Worm (Caenorhabditis elegans): ENCODE measurements around the gene C31H1.1.
A peak's percentile ranks its signal among the peaks of the same experiment; 100 is the strongest.

Gene C31H1.1

DNA sequence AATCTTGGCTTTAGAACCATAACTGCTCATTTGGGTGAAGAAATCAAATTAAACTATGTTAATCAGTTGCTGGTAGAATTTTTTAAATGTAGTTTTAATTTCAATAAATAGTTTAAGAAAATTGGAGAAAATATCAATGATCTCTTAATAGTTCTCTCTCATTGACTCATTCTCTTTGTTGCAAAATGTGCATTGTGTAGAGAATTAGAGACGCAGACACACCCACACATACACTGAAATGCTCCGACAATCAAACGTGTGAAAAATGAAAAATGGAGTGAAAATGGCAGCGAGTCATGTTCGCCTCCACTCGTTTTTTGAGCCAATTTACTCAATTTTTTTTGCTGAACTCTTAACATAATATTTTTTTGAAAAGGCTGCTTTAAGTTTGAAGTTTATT is 23.7 kb downstream of the C31H1.1 start:
- no peak for TF ChIP-seq snpc-4 (tag; optimal IDR thresholded peaks at IDR 0.05)
- no peak for TF ChIP-seq elt-1 (tag; optimal IDR thresholded peaks at IDR 0.05; ENCODE audit: borderline replicate concordance, insufficient read depth)
- TF ChIP-seq lin-13 (tag; optimal IDR thresholded peaks at IDR 0.05), result no peak
- peak; percentile 2 for TF ChIP-seq unc-120 (tag; optimal IDR thresholded peaks at IDR 0.05; ENCODE audit: poor library complexity, severe bottlenecking)

DNA sequence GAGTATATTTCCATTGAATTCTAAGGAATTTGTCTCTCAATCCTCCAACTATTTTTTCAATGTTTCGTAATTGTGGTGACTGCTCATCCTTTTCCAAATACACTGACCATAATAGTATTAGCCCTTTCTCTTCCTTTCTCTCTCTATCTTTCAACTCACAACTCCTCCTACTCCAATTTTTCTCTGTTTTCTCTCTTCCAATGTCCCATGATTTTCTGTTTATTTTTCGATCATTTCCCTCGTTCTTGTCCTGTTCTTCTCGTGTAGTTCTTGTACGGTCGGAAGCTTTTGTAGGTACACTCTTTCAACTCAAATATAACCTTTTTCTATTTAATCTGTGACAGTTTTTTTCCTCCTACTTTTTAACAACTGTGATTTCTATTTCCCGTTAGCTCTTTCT is 24.7 kb downstream of the C31H1.1 start:
- TF ChIP-seq bed-3 (GFP tag; optimal IDR thresholded peaks at IDR 0.05) (no peak), ham-2 (GFP tag; optimal IDR thresholded peaks at IDR 0.05) (no peak), nhr-12 (tag; optimal IDR thresholded peaks at IDR 0.05) (no peak), ces-1 (GFP tag; optimal IDR thresholded peaks at IDR 0.05) (peak; percentile 86), nhr-2 (tag; optimal IDR thresholded peaks at IDR 0.05) (no peak), flh-1 (GFP tag; optimal IDR thresholded peaks at IDR 0.05) (no peak), cnd-1 (tag; optimal IDR thresholded peaks at IDR 0.05) (no peak), lin-32 (GFP tag; optimal IDR thresholded peaks at IDR 0.05) (no peak), pha-4 (tag; optimal IDR thresholded peaks at IDR 0.05) (peak; percentile 28), mep-1 (tag; optimal IDR thresholded peaks at IDR 0.05) (no peak), blmp-1 (tag; optimal IDR thresholded peaks at IDR 0.05) (no peak), ceh-83 (GFP tag; optimal IDR thresholded peaks at IDR 0.05) (no peak), elt-3 (tag; optimal IDR thresholded peaks at IDR 0.05) (no peak), M03D4.4 (tag; optimal IDR thresholded peaks at IDR 0.05) (no peak)

DNA sequence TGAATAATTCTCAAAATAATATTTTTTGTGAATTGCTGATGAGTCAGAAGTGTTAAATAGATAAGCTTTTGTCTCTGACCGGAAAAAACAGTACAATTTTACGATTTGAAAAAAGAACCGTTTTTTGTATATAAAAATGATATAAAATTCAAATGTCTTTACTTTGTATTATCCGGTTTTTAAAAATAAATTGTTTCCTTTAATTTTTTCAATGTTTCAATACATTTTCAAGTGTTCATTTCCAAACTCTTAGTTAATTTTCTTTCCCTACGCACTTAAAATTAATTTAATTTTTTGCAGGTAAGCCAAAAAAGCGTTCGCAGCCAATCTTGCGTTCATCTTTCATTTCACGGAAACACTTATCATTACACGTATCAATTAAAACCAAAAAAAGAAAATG is 27.2 kb downstream of the C31H1.1 start, which contains the start of gene egal-1:
TSS of gene egal-1 (plus strand) at position 301 of the 400 bp plus-strand sequence.
- TF ChIP-seq unc-62 (GFP tag; optimal IDR thresholded peaks at IDR 0.05), result no peak
- TF ChIP-seq unc-39 (tag; optimal IDR thresholded peaks at IDR 0.05), result no peak
- no peak for TF ChIP-seq ceh-39 (tag; optimal IDR thresholded peaks at IDR 0.05)
- no peak for TF ChIP-seq mab-5 (tag; optimal IDR thresholded peaks at IDR 0.05)
- no peak for TF ChIP-seq blmp-1 (tag; optimal IDR thresholded peaks at IDR 0.05)
- no peak for TF ChIP-seq tbx-8 (GFP tag; optimal IDR thresholded peaks at IDR 0.05)
- no peak for TF ChIP-seq sem-2 (GFP tag; optimal IDR thresholded peaks at IDR 0.05)
- no peak for TF ChIP-seq nhr-2 (tag; optimal IDR thresholded peaks at IDR 0.05)
- no peak for TF ChIP-seq nhr-12 (tag; optimal IDR thresholded peaks at IDR 0.05)
- no peak for TF ChIP-seq elt-3 (tag; optimal IDR thresholded peaks at IDR 0.05)
- no peak for TF ChIP-seq cnd-1 (tag; optimal IDR thresholded peaks at IDR 0.05)
- no peak for TF ChIP-seq flh-1 (GFP tag; optimal IDR thresholded peaks at IDR 0.05)
- TF ChIP-seq elt-1 (tag; optimal IDR thresholded peaks at IDR 0.05; ENCODE audit: borderline replicate concordance, insufficient read depth), result no peak

DNA sequence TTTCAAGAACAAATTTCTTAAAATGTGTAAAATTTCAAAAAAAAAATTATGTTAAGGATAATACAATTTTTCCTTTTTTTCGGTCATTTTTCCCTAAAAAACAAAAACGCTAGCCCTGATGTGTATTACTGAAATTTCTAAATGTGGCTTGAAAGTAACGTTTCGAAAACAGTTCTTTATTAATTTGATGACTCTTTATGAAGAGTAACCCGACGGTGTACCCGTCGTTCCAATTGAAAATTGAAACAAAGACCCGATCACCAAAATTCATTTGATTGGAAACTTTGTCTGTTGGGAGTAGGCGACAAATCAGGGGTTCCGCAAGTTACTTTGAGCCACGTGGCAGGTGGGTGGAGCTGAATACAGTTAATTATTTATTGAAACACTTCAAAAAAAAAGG is 35.5 kb downstream of the C31H1.1 start:
- TF ChIP-seq unc-62 (GFP tag; optimal IDR thresholded peaks at IDR 0.05) (no peak), ztf-11 (tag; optimal IDR thresholded peaks at IDR 0.05) (no peak)

DNA sequence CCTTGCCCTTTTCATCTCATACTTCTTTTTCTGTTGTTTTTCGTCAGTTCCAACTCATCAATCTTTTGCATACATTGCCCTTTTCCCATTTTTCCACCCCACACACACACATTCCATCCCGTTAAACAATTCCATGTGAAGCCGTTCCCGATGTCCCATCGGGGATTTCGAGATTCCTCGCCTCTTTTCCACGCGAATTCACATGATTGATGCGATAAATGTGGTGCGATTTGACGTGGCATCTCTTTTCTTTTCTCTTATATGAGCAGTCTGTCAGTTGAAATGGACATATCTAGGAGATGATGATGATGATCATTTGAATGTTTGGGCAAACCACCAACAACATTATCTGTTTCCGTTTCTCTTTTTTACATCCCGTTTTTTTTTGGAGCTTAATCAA is 36.9 kb downstream of the C31H1.1 start:
- TF ChIP-seq tbx-8 (GFP tag; optimal IDR thresholded peaks at IDR 0.05) (no peak), ztf-11 (tag; optimal IDR thresholded peaks at IDR 0.05) (no peak), bed-3 (GFP tag; optimal IDR thresholded peaks at IDR 0.05) (no peak), blmp-1 (tag; optimal IDR thresholded peaks at IDR 0.05) (no peak), elt-1 (tag; optimal IDR thresholded peaks at IDR 0.05; ENCODE audit: borderline replicate concordance, insufficient read depth) (no peak), zip-8 (tag; optimal IDR thresholded peaks at IDR 0.05) (no peak), flh-1 (GFP tag; optimal IDR thresholded peaks at IDR 0.05) (no peak), sptf-1 (tag; optimal IDR thresholded peaks at IDR 0.05) (no peak), M03D4.4 (tag; optimal IDR thresholded peaks at IDR 0.05) (no peak), mls-2 (tag; optimal IDR thresholded peaks at IDR 0.05) (no peak), mab-5 (tag; optimal IDR thresholded peaks at IDR 0.05) (no peak), nhr-12 (tag; optimal IDR thresholded peaks at IDR 0.05) (no peak), nhr-237 (tag; optimal IDR thresholded peaks at IDR 0.05) (no peak), sem-2 (GFP tag; optimal IDR thresholded peaks at IDR 0.05) (no peak)

DNA sequence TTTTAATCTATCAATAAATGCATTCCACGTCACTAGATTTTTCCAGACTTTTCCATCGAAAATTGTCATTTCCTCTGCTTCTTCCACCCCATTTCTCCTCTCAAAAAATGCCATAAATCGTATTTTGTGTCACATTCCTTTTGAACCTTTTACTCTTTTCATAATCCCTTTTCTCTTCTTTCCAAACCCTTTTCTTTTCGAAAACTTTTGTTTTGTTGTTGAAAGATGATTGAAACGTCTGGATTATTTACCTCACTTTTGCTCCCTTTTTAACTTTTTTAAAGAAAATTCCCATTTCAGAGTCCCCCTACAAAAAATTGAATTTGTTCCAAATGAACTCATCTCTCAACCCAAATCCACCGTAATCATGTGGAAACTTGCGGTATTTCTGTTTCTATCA is 41.9 kb downstream of the C31H1.1 start, which contains the start of gene C06E7.2:
TSS of gene C06E7.2 (plus strand) at position 301 of the 400 bp plus-strand sequence.
- TF ChIP-seq sptf-1 (tag; optimal IDR thresholded peaks at IDR 0.05) (no peak), lin-32 (GFP tag; optimal IDR thresholded peaks at IDR 0.05) (no peak), pha-4 (tag; optimal IDR thresholded peaks at IDR 0.05) (no peak), zip-8 (tag; optimal IDR thresholded peaks at IDR 0.05) (no peak), nhr-28 (tag; optimal IDR thresholded peaks at IDR 0.05) (no peak), M03D4.4 (tag; optimal IDR thresholded peaks at IDR 0.05) (no peak), cnd-1 (tag; optimal IDR thresholded peaks at IDR 0.05) (no peak), bed-3 (GFP tag; optimal IDR thresholded peaks at IDR 0.05) (no peak), blmp-1 (tag; optimal IDR thresholded peaks at IDR 0.05) (no peak), mab-5 (tag; optimal IDR thresholded peaks at IDR 0.05) (no peak), sem-2 (GFP tag; optimal IDR thresholded peaks at IDR 0.05) (no peak), elt-3 (tag; optimal IDR thresholded peaks at IDR 0.05) (no peak), snpc-4 (tag; optimal IDR thresholded peaks at IDR 0.05) (no peak), hlh-1 (tag; optimal IDR thresholded peaks at IDR 0.05) (no peak), nhr-12 (tag; optimal IDR thresholded peaks at IDR 0.05) (no peak), ceh-83 (GFP tag; optimal IDR thresholded peaks at IDR 0.05) (no peak), drap-1 (GFP tag; optimal IDR thresholded peaks at IDR 0.05) (no peak), unc-39 (tag; optimal IDR thresholded peaks at IDR 0.05) (no peak), unc-120 (tag; optimal IDR thresholded peaks at IDR 0.05; ENCODE audit: poor library complexity, severe bottlenecking) (no peak)
